Fruit fly (Drosophila melanogaster) whole organism, embryonic: ENCODE measurements around the gene dyl.

ENCODE experiments used
- Abd-B ChIP-seq: fragments of 200-800 bp; sonication (Bioruptor generic); optimal IDR thresholded peaks from 2 replicates; lab custom pipeline; 2018; ENCODE audit warnings: missing biosample characterization, mild to moderate bottlenecking, missing genetic modification characterization, moderate library complexity
- Adf1 ChIP-seq: fragments of 200-800 bp; sonication (Bioruptor generic); IDR thresholded peaks from 2 replicates; pipeline ENCODE4 v1.3.6; 2022; ENCODE audit warnings: missing biosample characterization, missing genetic modification characterization
- BEAF-32 ChIP-seq: fragments of 200-800 bp; sonication (Bioruptor generic); optimal IDR thresholded peaks from 3 replicates; lab custom pipeline; 2017; ENCODE audit warnings: missing biosample characterization, missing genetic modification characterization, mild to moderate bottlenecking, moderate library complexity, missing genetic modification reagents
- Blimp-1 ChIP-seq: fragments of 200-800 bp; sonication (Bioruptor generic); optimal IDR thresholded peaks from 3 replicates; lab custom pipeline; 2018; ENCODE audit warnings: missing biosample characterization, missing genetic modification characterization, mild to moderate bottlenecking, moderate library complexity, missing genetic modification reagents
- CG10979 ChIP-seq: fragments of 200-800 bp; sonication (Bioruptor generic); optimal IDR thresholded peaks from 2 replicates; lab custom pipeline; 2018; ENCODE audit warnings: missing biosample characterization, mild to moderate bottlenecking, missing genetic modification characterization, moderate library complexity
- CG12155 ChIP-seq: fragments of 200-800 bp; sonication (Bioruptor generic); optimal IDR thresholded peaks from 3 replicates; lab custom pipeline; 2016; ENCODE audit warnings: missing biosample characterization, missing genetic modification characterization
- CG12236 ChIP-seq: fragments of 200-800 bp; sonication (Bioruptor generic); optimal IDR thresholded peaks from 2 replicates; lab custom pipeline; 2016; ENCODE audit warnings: missing biosample characterization, missing genetic modification characterization
- CG12769 ChIP-seq: fragments of 200-800 bp; sonication (Bioruptor generic); optimal IDR thresholded peaks from 2 replicates; lab custom pipeline; 2019; ENCODE audit warnings: missing biosample characterization, mild to moderate bottlenecking, missing genetic modification characterization, moderate library complexity
- CG13287 ChIP-seq: fragments of 200-800 bp; sonication (Bioruptor generic); IDR thresholded peaks from 2 replicates; pipeline ENCODE4 v1.3.6; 2022; ENCODE audit warnings: missing biosample characterization, missing genetic modification characterization; ENCODE audit not compliant: partially characterized antibody
- CG13296 ChIP-seq: fragments of 200-800 bp; sonication (Bioruptor generic); optimal IDR thresholded peaks from 3 replicates; lab custom pipeline; 2018; ENCODE audit warnings: missing biosample characterization, mild to moderate bottlenecking, missing genetic modification characterization
- CG14667 ChIP-seq: fragments of 200-800 bp; sonication (Bioruptor generic); IDR thresholded peaks from 2 replicates; pipeline ENCODE4 v1.3.6; 2022; ENCODE audit warnings: missing biosample characterization, missing genetic modification characterization
- CG15011 ChIP-seq: fragments of 200-800 bp; sonication (Bioruptor generic); optimal IDR thresholded peaks from 3 replicates; lab custom pipeline; 2018; ENCODE audit warnings: missing biosample characterization, mild to moderate bottlenecking, missing genetic modification characterization
- CG15073 ChIP-seq: fragments of 200-800 bp; sonication (Bioruptor generic); optimal IDR thresholded peaks from 2 replicates; lab custom pipeline; 2016; ENCODE audit warnings: missing biosample characterization, missing genetic modification characterization
- CG15514 ChIP-seq: fragments of 200-800 bp; sonication (Bioruptor generic); optimal IDR thresholded peaks from 3 replicates; lab custom pipeline; 2017; ENCODE audit warnings: missing biosample characterization, missing genetic modification characterization, mild to moderate bottlenecking, moderate library complexity, missing genetic modification reagents
- CG15601 ChIP-seq: fragments of 200-800 bp; sonication (Bioruptor generic); optimal IDR thresholded peaks from 3 replicates; lab custom pipeline; 2019; ENCODE audit warnings: missing biosample characterization, mild to moderate bottlenecking, missing genetic modification characterization, moderate library complexity
- CG17186 ChIP-seq: fragments of 200-800 bp; sonication (Bioruptor generic); optimal IDR thresholded peaks from 3 replicates; lab custom pipeline; 2017; ENCODE audit warnings: missing biosample characterization, missing genetic modification reagents, missing genetic modification characterization
- CG18476 ChIP-seq: fragments of 200-800 bp; sonication (Bioruptor generic); optimal IDR thresholded peaks from 2 replicates; lab custom pipeline; 2016; ENCODE audit warnings: missing biosample characterization, mild to moderate bottlenecking, missing genetic modification characterization
- CG18764 ChIP-seq: fragments of 200-800 bp; sonication (Bioruptor generic); optimal IDR thresholded peaks from 3 replicates; lab custom pipeline; 2016; ENCODE audit warnings: missing biosample characterization, missing genetic modification characterization
- CG31388 ChIP-seq: fragments of 200-800 bp; sonication (Bioruptor generic); optimal IDR thresholded peaks from 2 replicates; lab custom pipeline; 2016; ENCODE audit warnings: missing biosample characterization, missing genetic modification characterization
- CG34376 ChIP-seq: fragments of 200-800 bp; sonication (Bioruptor generic); optimal IDR thresholded peaks from 2 replicates; lab custom pipeline; 2018; ENCODE audit warnings: missing biosample characterization, mild to moderate bottlenecking, missing genetic modification characterization
- CG34422 ChIP-seq: fragments of 200-800 bp; sonication (Bioruptor generic); IDR thresholded peaks from 3 replicates; pipeline ENCODE4 v1.3.6; 2022; ENCODE audit warnings: missing biosample characterization, missing genetic modification characterization
- CG5245 ChIP-seq: fragments of 200-800 bp; sonication (Bioruptor generic); optimal IDR thresholded peaks from 3 replicates; lab custom pipeline; 2016; ENCODE audit warnings: missing biosample characterization, missing genetic modification characterization
- CG6254 ChIP-seq: fragments of 200-800 bp; sonication (Bioruptor generic); optimal IDR thresholded peaks from 3 replicates; lab custom pipeline; 2017; ENCODE audit warnings: mild to moderate bottlenecking, missing biosample characterization, missing genetic modification reagents, missing genetic modification characterization
- CG6765 ChIP-seq: fragments of 200-800 bp; sonication (Bioruptor generic); optimal IDR thresholded peaks from 3 replicates; lab custom pipeline; 2017; ENCODE audit warnings: missing biosample characterization, mild to moderate bottlenecking, missing genetic modification characterization
- CG7745 ChIP-seq: fragments of 200-800 bp; sonication (Bioruptor generic); optimal IDR thresholded peaks from 2 replicates; lab custom pipeline; 2018; ENCODE audit warnings: missing biosample characterization, mild to moderate bottlenecking, missing genetic modification characterization, moderate library complexity
- CG9932 ChIP-seq: fragments of 200-800 bp; sonication (Bioruptor generic); IDR thresholded peaks from 2 replicates; pipeline ENCODE4 v1.3.6; 2022; ENCODE audit warnings: missing biosample characterization, missing genetic modification characterization
- Dip3 ChIP-seq: fragments of 200-800 bp; sonication (Bioruptor generic); optimal IDR thresholded peaks from 3 replicates; lab custom pipeline; 2016; ENCODE audit warnings: missing biosample characterization, missing genetic modification characterization
- E2f1 ChIP-seq: fragments of 200-800 bp; sonication (Bioruptor generic); IDR thresholded peaks from 2 replicates; pipeline ENCODE4 v1.3.6; 2022; ENCODE audit warnings: missing biosample characterization, missing genetic modification characterization
- Fer3 ChIP-seq: fragments of 200-800 bp; sonication (Bioruptor generic); optimal IDR thresholded peaks from 2 replicates; lab custom pipeline; 2018; ENCODE audit warnings: missing biosample characterization, mild to moderate bottlenecking, missing genetic modification characterization, moderate library complexity
- HLH3B ChIP-seq: fragments of 200-800 bp; sonication (Bioruptor generic); IDR thresholded peaks from 2 replicates; pipeline ENCODE4 v1.3.6; 2022; ENCODE audit warnings: missing biosample characterization, missing genetic modification characterization
- HmgZ ChIP-seq: fragments of 200-800 bp; sonication (Bioruptor generic); optimal IDR thresholded peaks from 2 replicates; lab custom pipeline; 2018; ENCODE audit warnings: missing biosample characterization, mild to moderate bottlenecking, missing genetic modification characterization
- MESR4 ChIP-seq: fragments of 200-800 bp; sonication (Bioruptor generic); optimal IDR thresholded peaks from 2 replicates; lab custom pipeline; 2018; ENCODE audit warnings: missing biosample characterization, mild to moderate bottlenecking, missing genetic modification characterization, moderate library complexity
- MTF-1 ChIP-seq: fragments of 200-800 bp; sonication (Bioruptor generic); optimal IDR thresholded peaks from 2 replicates; lab custom pipeline; 2018; ENCODE audit warnings: missing biosample characterization, mild to moderate bottlenecking, missing genetic modification characterization, borderline replicate concordance
- Opbp ChIP-seq: fragments of 200-800 bp; sonication (Bioruptor generic); IDR thresholded peaks from 3 replicates; pipeline ENCODE4 v1.3.6; 2022; ENCODE audit warnings: missing biosample characterization, missing genetic modification characterization; ENCODE audit not compliant: partially characterized antibody
- Taf1 ChIP-seq: fragments of 200-800 bp; sonication (Bioruptor generic); IDR thresholded peaks from 2 replicates; pipeline ENCODE4 v1.3.6; 2022; ENCODE audit warnings: missing biosample characterization, missing genetic modification characterization
- ab ChIP-seq: fragments of 200-800 bp; sonication (Bioruptor generic); optimal IDR thresholded peaks from 2 replicates; lab custom pipeline; 2016; ENCODE audit warnings: missing biosample characterization, missing genetic modification characterization
- caup ChIP-seq: fragments of 200-800 bp; sonication (Bioruptor generic); optimal IDR thresholded peaks from 3 replicates; lab custom pipeline; 2017; ENCODE audit warnings: missing biosample characterization, mild to moderate bottlenecking, missing genetic modification characterization, moderate library complexity; ENCODE audit not compliant: severe bottlenecking
- ci ChIP-seq: fragments of 200-800 bp; sonication (Bioruptor generic); IDR thresholded peaks from 3 replicates; pipeline ENCODE4 v1.3.6; 2022; ENCODE audit warnings: missing biosample characterization, missing genetic modification characterization
- hkb ChIP-seq, 2 experiments: fragments of 200-800 bp in 1 of 2; fragments of >200 bp in 1 of 2; sonication (Bioruptor generic) in 1 of 2; IDR thresholded peaks in 1 of 2; optimal IDR thresholded peaks in 1 of 2; 2 replicates each; pipeline versions ENCODE4 v1.3.6 to Lab custom; 2017 to 2022; ENCODE audit warnings: missing biosample characterization in 1 of 2, missing genetic modification characterization in 1 of 2
- inv ChIP-seq: fragments of 200-800 bp; sonication (Bioruptor generic); IDR thresholded peaks from 2 replicates; pipeline ENCODE4 v1.3.6; 2022; ENCODE audit warnings: missing biosample characterization, missing genetic modification characterization; ENCODE audit not compliant: partially characterized antibody
- ken ChIP-seq: fragments of 200-800 bp; sonication (Bioruptor generic); IDR thresholded peaks from 3 replicates; pipeline ENCODE4 v1.3.6; 2022; ENCODE audit warnings: missing biosample characterization, missing genetic modification characterization
- knrl ChIP-seq: fragments of 200-800 bp; sonication (Bioruptor generic); IDR thresholded peaks from 3 replicates; pipeline ENCODE4 v1.3.6; 2022; ENCODE audit warnings: missing biosample characterization, missing genetic modification characterization; ENCODE audit not compliant: partially characterized antibody
- pfk ChIP-seq: fragments of 200-800 bp; sonication (Bioruptor generic); optimal IDR thresholded peaks from 2 replicates; lab custom pipeline; 2018; ENCODE audit warnings: missing biosample characterization, mild to moderate bottlenecking, missing genetic modification characterization, moderate library complexity
- pzg ChIP-seq: fragments of 200-800 bp; sonication (Bioruptor generic); optimal IDR thresholded peaks from 3 replicates; lab custom pipeline; 2018; ENCODE audit warnings: missing biosample characterization, mild to moderate bottlenecking, missing genetic modification characterization, moderate library complexity
- sim ChIP-seq: fragments of 200-800 bp; sonication (Bioruptor generic); IDR thresholded peaks from 2 replicates; pipeline ENCODE4 v1.3.6; 2022; ENCODE audit warnings: missing biosample characterization, missing genetic modification characterization
- slbo ChIP-seq: fragments of 200-800 bp; sonication (Bioruptor generic); IDR thresholded peaks from 2 replicates; pipeline ENCODE4 v1.3.6; 2022; ENCODE audit warnings: missing biosample characterization, missing genetic modification characterization
- tgo ChIP-seq: fragments of 200-800 bp; sonication (Bioruptor generic); IDR thresholded peaks from 3 replicates; pipeline ENCODE4 v1.3.6; 2022; ENCODE audit warnings: missing biosample characterization, missing genetic modification characterization
- ttk ChIP-seq: fragments of 200-800 bp; sonication (Bioruptor generic); IDR thresholded peaks from 2 replicates; pipeline ENCODE4 v2.1.2; 2022; ENCODE audit warnings: missing biosample characterization, missing genetic modification characterization
- unc-4 ChIP-seq: fragments of 200-800 bp; sonication (Bioruptor generic); IDR thresholded peaks from 2 replicates; pipeline ENCODE4 v1.3.6; 2022; ENCODE audit warnings: missing biosample characterization, missing genetic modification characterization; ENCODE audit not compliant: partially characterized antibody

Gene dyl

dm6 chr3L:4286784-4287183, 20.7 kb downstream of the dyl start, which contains the start of gene TfIIEbeta (continued):
- TF ChIP-seq Opbp (GFP tag; lab: Robert Waterston, UW) (no peak), CG31388 (no peak), CG34376 (no peak), Abd-B (GFP tag; lab: Kevin White, UChicago) (peak; percentile 3), caup (peak; percentile 2), HmgZ (tag; lab: Kevin White, UChicago) (peak; percentile 27), CG15514 (GFP tag; lab: Kevin White, UChicago) (peak; percentile 100), CG12236 (GFP tag; lab: Kevin White, UChicago) (no peak), E2f1 (GFP tag; lab: Robert Waterston, UW) (no peak), CG18476 (GFP tag; lab: Kevin White, UChicago) (peak; percentile 9), CG13287 (GFP tag; lab: Robert Waterston, UW) (peak; percentile 46; the same call in 1 of the 2 replicates), tgo (GFP tag; lab: Robert Waterston, UW) (peak; percentile 28; the same call in 1 of the 3 replicates), HLH3B (GFP tag; lab: Robert Waterston, UW) (0 out of 2 replicates have a peak, but pooled peaks have one; percentile 24), sim (GFP tag; lab: Robert Waterston, UW) (no peak), hkb (optimal IDR thresholded peaks at IDR 0.05; lab: Kevin White, UChicago) (no peak), hkb (GFP tag; IDR thresholded peaks at IDR 0.05; lab: Robert Waterston, UW) (peak; percentile 39; the same call in 1 of the 2 replicates), CG15011 (GFP tag; lab: Kevin White, UChicago) (no peak), Adf1 (GFP tag; lab: Robert Waterston, UW) (no peak; the same call in 1 of the 2 replicates), CG15601 (peak; percentile 18), MTF-1 (no peak), knrl (GFP tag; lab: Robert Waterston, UW) (peak; percentile 33; the same call in 1 of the 3 replicates), ab (no peak), CG5245 (GFP tag; lab: Kevin White, UChicago) (no peak), CG9932 (peak; percentile 15; the same call in 1 of the 2 replicates), pfk (GFP tag; lab: Kevin White, UChicago) (no peak), CG34422 (no peak; the same call in 2 of the 3 replicates), MESR4 (GFP tag; lab: Kevin White, UChicago) (peak; percentile 41), BEAF-32 (peak; percentile 1), unc-4 (GFP tag; lab: Robert Waterston, UW) (no peak), CG12155 (no peak), CG12769 (no peak), Taf1 (GFP tag; lab: Robert Waterston, UW) (no peak), CG6765 (GFP tag; lab: Kevin White, UChicago) (no peak), CG7745 (tag; lab: Kevin White, UChicago) (no peak), CG6254 (GFP tag; lab: Kevin White, UChicago) (no peak), CG14667 (no peak), slbo (peak; percentile 54), CG10979 (tag; lab: Kevin White, UChicago) (peak; percentile 44), Blimp-1 (GFP tag; lab: Kevin White, UChicago) (peak; percentile 25), ttk (GFP tag; lab: Robert Waterston, UW) (no peak), CG13296 (peak; percentile 7), ken (no peak), CG17186 (GFP tag; lab: Kevin White, UChicago) (no peak), CG18764 (GFP tag; lab: Kevin White, UChicago) (no peak), CG15073 (GFP tag; lab: Kevin White, UChicago) (no peak), Fer3 (tag; lab: Kevin White, UChicago) (peak; percentile 46), ci (GFP tag; lab: Robert Waterston, UW) (peak; percentile 44; the same call in 2 of the 3 replicates), inv (GFP tag; lab: Robert Waterston, UW) (no peak), Dip3 (GFP tag; lab: Kevin White, UChicago) (no peak), pzg (GFP tag; lab: Kevin White, UChicago) (peak; percentile 43)
